Worm (Caenorhabditis elegans): ENCODE data around the gene F41G3.19.

DNA sequence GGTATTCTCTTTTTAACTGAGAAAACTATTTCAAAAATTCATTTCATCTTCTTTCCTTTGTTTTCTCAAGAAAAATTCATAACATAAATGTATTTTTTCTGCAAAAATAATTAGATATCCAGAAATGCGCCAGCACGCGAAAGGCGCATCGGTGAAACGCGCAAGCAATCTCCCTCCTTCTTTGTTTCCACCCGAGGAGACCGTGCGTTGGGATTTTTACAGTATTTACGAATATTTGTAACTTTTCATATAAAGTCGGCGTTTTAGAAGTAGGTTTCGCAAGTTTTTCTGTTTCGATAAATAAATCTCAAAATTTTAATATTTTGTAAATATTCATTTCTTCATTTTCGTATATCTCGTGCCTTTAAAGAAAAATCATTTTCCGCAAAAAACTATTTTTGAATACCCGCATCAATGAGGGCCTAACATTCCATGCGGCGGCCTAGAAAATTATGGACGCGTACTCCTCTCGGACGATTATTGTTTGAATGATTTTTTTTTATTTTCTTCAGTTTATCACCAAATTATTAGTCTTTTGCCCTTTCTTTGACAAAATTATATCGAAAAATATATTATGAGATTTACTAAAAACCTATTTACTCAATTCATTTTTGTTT lies 24.6 kb upstream of the F41G3.19 start, which contains the start of gene ssup-72:
- TF ChIP-seq lsy-2 (tag; optimal IDR thresholded peaks at IDR 0.05): peak in 1 of 2 experiments; percentile 85
- TF ChIP-seq lin-11 (tag; optimal IDR thresholded peaks at IDR 0.05): no peak
- no peak for TF ChIP-seq ztf-11 (tag; optimal IDR thresholded peaks at IDR 0.05)
- TF ChIP-seq nhr-237 (tag; optimal IDR thresholded peaks at IDR 0.05): no peak
- no peak for TF ChIP-seq ceh-16 (tag; optimal IDR thresholded peaks at IDR 0.05)
- peak; percentile 75 for TF ChIP-seq C34F6.9 (tag; optimal IDR thresholded peaks at IDR 0.05)
- no peak for TF ChIP-seq R02D3.7 (tag; optimal IDR thresholded peaks at IDR 0.05)
- TF ChIP-seq nhr-23 (tag; optimal IDR thresholded peaks at IDR 0.05): no peak
- TF ChIP-seq fos-1 (tag; optimal IDR thresholded peaks at IDR 0.05): peak; percentile 26
